Worm (Caenorhabditis elegans): ENCODE data around the gene sap-140.

ce11 chrIII:7520672-7521071 is 21.1 kb downstream of the sap-140 start, which contains the start of the genes cux-7 and C07H6.2:
- peak; percentile 63; the same call in 1 of the 2 replicates for TF ChIP-seq sea-1 (GFP tag; conservative IDR thresholded peaks at IDR 0.05)
- TF ChIP-seq flt-1 (GFP tag; IDR thresholded peaks at IDR 0.05): peak; percentile 65
- peak; percentile 11 for TF ChIP-seq B0310.2 (tag; optimal IDR thresholded peaks at IDR 0.05)
- TF ChIP-seq pes-1 (GFP tag; IDR thresholded peaks at IDR 0.05): no peak
- TF ChIP-seq ama-1 (optimal IDR thresholded peaks at IDR 0.05): no peak
- 0 out of 2 replicates have a peak, but pooled peaks have one; percentile 53 for TF ChIP-seq scrt-1 (GFP tag; IDR thresholded peaks at IDR 0.05)
- peak; percentile 49 for TF ChIP-seq hmg-4 (GFP tag; optimal IDR thresholded peaks at IDR 0.05)
- TF ChIP-seq ets-7 (tag; optimal IDR thresholded peaks at IDR 0.05): peak; percentile 57
- peak; percentile 39 for TF ChIP-seq hnd-1 (tag; optimal IDR thresholded peaks at IDR 0.05)
- TF ChIP-seq F13C5.2 (tag; optimal IDR thresholded peaks at IDR 0.05): peak; percentile 55
- TF ChIP-seq ceh-13 (GFP tag; optimal IDR thresholded peaks at IDR 0.05): no peak
- no peak for TF ChIP-seq ceh-36 (tag; optimal IDR thresholded peaks at IDR 0.05)
